Worm (Caenorhabditis elegans): Measurements from ENCODE around the gene taf-9.

DNA sequence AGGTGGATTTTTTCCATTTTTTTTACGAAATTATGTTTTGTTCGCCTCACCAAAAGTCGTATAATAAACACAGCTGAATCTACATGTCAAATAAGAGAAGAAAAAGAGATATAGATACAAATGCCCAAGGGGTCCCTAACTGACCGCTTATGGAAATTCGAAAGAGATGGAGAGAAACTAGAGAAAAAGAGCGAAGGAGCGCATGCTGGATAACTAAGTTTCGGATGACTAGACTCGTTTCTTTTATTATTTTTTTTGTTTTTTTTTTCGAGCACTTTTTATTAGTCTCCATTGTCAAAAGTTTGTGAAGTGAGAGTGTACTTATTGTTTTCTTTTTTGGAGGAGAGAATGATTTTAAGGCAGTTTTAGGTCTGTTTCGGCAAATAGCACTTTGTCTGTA, 13.6 kb downstream of the taf-9 start:
- TF ChIP-seq flt-1 (GFP tag; IDR thresholded peaks at IDR 0.05) (no peak), ztf-23 (GFP tag; IDR thresholded peaks at IDR 0.05) (no peak), ztf-29 (GFP tag; IDR thresholded peaks at IDR 0.05) (no peak), cog-1 (tag; optimal IDR thresholded peaks at IDR 0.05) (no peak), ref-1 (GFP tag; conservative IDR thresholded peaks at IDR 0.05) (no peak), med-1 (GFP tag; optimal IDR thresholded peaks at IDR 0.05; ENCODE audit: insufficient read depth) (no peak), tab-1 (GFP tag; IDR thresholded peaks at IDR 0.05) (no peak), klf-2 (GFP tag; conservative IDR thresholded peaks at IDR 0.05) (no peak)

Data from whole organism, midembryonic.